Worm (Caenorhabditis elegans) whole organism, mixed stage, embryonic: Measurements from ENCODE around the gene F26A1.3.
A peak's percentile ranks its signal among the peaks of the same experiment; 100 is the strongest.

ENCODE experiments used
- M03D4.4 ChIP-seq: sonication (generic microtip); optimal IDR thresholded peaks from 2 replicates; lab custom pipeline; 2017; ENCODE audit warnings: mild to moderate bottlenecking, missing genetic modification characterization, missing compliant biosample characterization
- bed-3 ChIP-seq: fragments of 200-800 bp; sonication (Bioruptor generic); optimal IDR thresholded peaks from 3 replicates; lab custom pipeline; 2018; ENCODE audit warnings: mild to moderate bottlenecking, missing genetic modification characterization, moderate library complexity, missing compliant biosample characterization
- ceh-39 ChIP-seq: fragments of 150-350 bp; optimal IDR thresholded peaks from 2 replicates; lab custom pipeline; 2014; ENCODE audit warnings: missing biosample characterization, missing genetic modification characterization
- ceh-43 ChIP-seq: fragments of 200-800 bp; sonication (Bioruptor generic); optimal IDR thresholded peaks from 2 replicates; lab custom pipeline; 2018; ENCODE audit warnings: mild to moderate bottlenecking, missing genetic modification characterization, moderate library complexity, missing compliant biosample characterization
- cnd-1 ChIP-seq: fragments of 200-800 bp; sonication (Bioruptor generic); optimal IDR thresholded peaks from 2 replicates; lab custom pipeline; 2018; ENCODE audit warnings: mild to moderate bottlenecking, missing genetic modification characterization, missing compliant biosample characterization
- elt-3 ChIP-seq: fragments of 150-350 bp; optimal IDR thresholded peaks from 2 replicates; lab custom pipeline; 2014; ENCODE audit warnings: missing biosample characterization, missing genetic modification characterization
- flh-1 ChIP-seq: fragments of 200-800 bp; sonication (Bioruptor generic); optimal IDR thresholded peaks from 2 replicates; lab custom pipeline; 2018; ENCODE audit warnings: mild to moderate bottlenecking, missing genetic modification characterization, moderate library complexity, missing compliant biosample characterization
- ham-2 ChIP-seq: fragments of 200-800 bp; sonication (Bioruptor generic); optimal IDR thresholded peaks from 2 replicates; lab custom pipeline; 2018; ENCODE audit warnings: mild to moderate bottlenecking, missing genetic modification characterization, missing compliant biosample characterization
- hlh-1 ChIP-seq: fragments of 150-350 bp; optimal IDR thresholded peaks from 2 replicates; lab custom pipeline; 2014; ENCODE audit warnings: missing biosample characterization, missing genetic modification reagents, missing genetic modification characterization
- lin-13 ChIP-seq: fragments of 150-350 bp; optimal IDR thresholded peaks from 2 replicates; lab custom pipeline; 2014; ENCODE audit warnings: missing biosample characterization, missing genetic modification characterization
- lin-32 ChIP-seq: fragments of 200-800 bp; sonication (Bioruptor generic); optimal IDR thresholded peaks from 2 replicates; lab custom pipeline; 2018; ENCODE audit warnings: mild to moderate bottlenecking, missing genetic modification characterization, missing compliant biosample characterization
- mep-1 ChIP-seq: fragments of 150-350 bp; optimal IDR thresholded peaks from 2 replicates; lab custom pipeline; 2017; ENCODE audit warnings: missing biosample characterization, missing genetic modification reagents, missing genetic modification characterization, inconsistent platforms
- mls-2 ChIP-seq: sonication (generic microtip); optimal IDR thresholded peaks from 2 replicates; lab custom pipeline; 2016; ENCODE audit warnings: mild to moderate bottlenecking, missing genetic modification characterization, moderate library complexity, missing compliant biosample characterization
- nhr-2 ChIP-seq: fragments of 150-350 bp; optimal IDR thresholded peaks from 2 replicates; lab custom pipeline; 2014; ENCODE audit warnings: missing biosample characterization, missing genetic modification characterization
- nhr-237 ChIP-seq: fragments of 150-350 bp; optimal IDR thresholded peaks from 2 replicates; lab custom pipeline; 2014; ENCODE audit warnings: missing biosample characterization, missing genetic modification characterization
- nhr-28 ChIP-seq: fragments of 150-350 bp; optimal IDR thresholded peaks from 2 replicates; lab custom pipeline; 2014; ENCODE audit warnings: missing biosample characterization, missing genetic modification characterization
- nhr-76 ChIP-seq: sonication (generic microtip); optimal IDR thresholded peaks from 2 replicates; lab custom pipeline; 2017; ENCODE audit warnings: missing biosample characterization, missing genetic modification characterization
- pha-4 ChIP-seq: fragments of 150-350 bp; optimal IDR thresholded peaks from 2 replicates; lab custom pipeline; 2018; ENCODE audit warnings: missing biosample characterization, missing genetic modification reagents, missing genetic modification characterization
- sem-2 ChIP-seq: fragments of 200-800 bp; sonication (Bioruptor generic); optimal IDR thresholded peaks from 2 replicates; lab custom pipeline; 2018; ENCODE audit warnings: mild to moderate bottlenecking, missing genetic modification characterization, missing compliant biosample characterization
- snpc-4 ChIP-seq: fragments of 150-350 bp; optimal IDR thresholded peaks from 2 replicates; lab custom pipeline; 2014; ENCODE audit warnings: missing biosample characterization, missing genetic modification characterization
- sptf-1 ChIP-seq: sonication (generic microtip); optimal IDR thresholded peaks from 2 replicates; lab custom pipeline; 2017; ENCODE audit warnings: mild to moderate bottlenecking, missing genetic modification characterization, moderate library complexity, missing compliant biosample characterization
- tbx-8 ChIP-seq: fragments of 200-800 bp; sonication (Bioruptor generic); optimal IDR thresholded peaks from 2 replicates; lab custom pipeline; 2018; ENCODE audit warnings: mild to moderate bottlenecking, missing genetic modification characterization, moderate library complexity, missing compliant biosample characterization
- unc-120 ChIP-seq: sonication (generic microtip); optimal IDR thresholded peaks from 2 replicates; lab custom pipeline; 2017; ENCODE audit warnings: missing genetic modification characterization, missing compliant biosample characterization; ENCODE audit not compliant: poor library complexity, severe bottlenecking
- unc-39 ChIP-seq: fragments of 150-350 bp; optimal IDR thresholded peaks from 2 replicates; lab custom pipeline; 2014; ENCODE audit warnings: missing biosample characterization, missing genetic modification characterization
- unc-62 ChIP-seq: fragments of 150-350 bp; optimal IDR thresholded peaks from 2 replicates; lab custom pipeline; 2014; ENCODE audit warnings: missing biosample characterization, missing genetic modification reagents, missing genetic modification characterization
- zip-8 ChIP-seq: fragments of 150-350 bp; optimal IDR thresholded peaks from 2 replicates; lab custom pipeline; 2014; ENCODE audit warnings: missing biosample characterization, missing genetic modification characterization
- ztf-11 ChIP-seq: fragments of 150-350 bp; optimal IDR thresholded peaks from 2 replicates; lab custom pipeline; 2014; ENCODE audit warnings: missing biosample characterization, missing genetic modification characterization

The F26A1.3 gene

DNA sequence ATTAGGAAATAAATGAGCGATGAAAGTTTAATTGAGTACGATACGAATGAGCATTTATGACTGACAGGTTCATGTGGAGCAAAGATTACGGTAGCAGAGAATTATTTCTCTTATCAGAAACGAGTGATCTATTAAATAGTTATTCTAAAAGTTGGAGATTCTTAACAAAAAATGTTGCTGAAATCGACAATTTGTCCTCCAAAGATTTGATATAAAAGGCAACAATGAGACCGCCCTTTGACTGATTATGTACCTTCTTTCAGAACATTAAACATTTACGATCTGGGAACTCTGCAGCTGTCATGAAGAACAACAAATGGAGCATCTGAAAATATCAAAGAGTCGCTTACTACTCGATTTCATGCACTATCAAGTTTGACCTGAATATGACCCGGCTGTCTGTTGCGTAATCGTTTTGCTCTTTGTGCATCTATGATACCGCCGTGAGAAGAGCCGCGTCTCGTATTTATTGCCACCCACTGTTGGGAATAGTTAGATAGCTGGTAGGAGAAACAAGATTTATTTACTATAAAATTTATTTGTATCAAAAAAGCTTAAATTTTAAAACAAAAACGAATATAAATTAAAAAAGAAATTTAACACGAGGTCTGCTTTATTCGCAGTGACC is 17.1 kb upstream of the F26A1.3 start, which contains the start of gene pal-1:
Gene pal-1, minus strand, starts transcription at position 51 of the 628 bp plus-strand sequence.
- peak; percentile 60 for TF ChIP-seq zip-8 (tag; lab: Kevin White, UChicago)
- TF ChIP-seq bed-3 (GFP tag; lab: Kevin White, UChicago) = no peak
- peak; percentile 53 for TF ChIP-seq nhr-2

DNA sequence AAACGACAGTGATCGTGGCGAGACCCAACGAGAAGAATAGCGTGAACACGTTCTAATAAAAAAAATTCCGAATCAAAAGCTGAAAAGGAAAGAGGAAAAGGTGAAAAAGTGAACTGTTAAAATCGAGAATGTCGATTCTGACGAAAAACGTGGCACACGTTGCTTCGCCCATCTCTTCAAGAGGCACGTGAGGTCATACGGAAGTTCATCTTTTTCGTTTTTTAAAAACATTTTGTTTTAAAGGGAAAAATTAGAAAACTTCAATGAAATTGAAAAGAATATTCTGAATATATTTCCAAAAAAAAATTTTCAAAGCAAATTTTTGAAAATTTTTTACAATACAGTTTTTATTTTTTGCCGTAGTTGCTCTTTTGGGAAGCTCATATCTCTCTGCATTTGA is 15.5 kb upstream of the F26A1.3 start, which contains the start of gene C38D4.7:
Gene C38D4.7, minus strand, starts transcription at position 101 of the 400 bp plus-strand sequence.
- TF ChIP-seq nhr-76 (tag; lab: Kevin White, UChicago) (no peak), sem-2 (no peak), cnd-1 (tag; lab: Kevin White, UChicago) (no peak), mep-1 (tag; lab: Kevin White, UChicago) (no peak), nhr-237 (tag; lab: Kevin White, UChicago) (no peak), mls-2 (tag; lab: Kevin White, UChicago) (no peak), ztf-11 (no peak), hlh-1 (tag; lab: Kevin White, UChicago) (no peak), snpc-4 (tag; lab: Kevin White, UChicago) (no peak), M03D4.4 (tag; lab: Kevin White, UChicago) (no peak), ham-2 (GFP tag; lab: Kevin White, UChicago) (no peak), lin-13 (tag; lab: Kevin White, UChicago) (no peak), pha-4 (no peak), ceh-43 (no peak), nhr-28 (no peak)

DNA sequence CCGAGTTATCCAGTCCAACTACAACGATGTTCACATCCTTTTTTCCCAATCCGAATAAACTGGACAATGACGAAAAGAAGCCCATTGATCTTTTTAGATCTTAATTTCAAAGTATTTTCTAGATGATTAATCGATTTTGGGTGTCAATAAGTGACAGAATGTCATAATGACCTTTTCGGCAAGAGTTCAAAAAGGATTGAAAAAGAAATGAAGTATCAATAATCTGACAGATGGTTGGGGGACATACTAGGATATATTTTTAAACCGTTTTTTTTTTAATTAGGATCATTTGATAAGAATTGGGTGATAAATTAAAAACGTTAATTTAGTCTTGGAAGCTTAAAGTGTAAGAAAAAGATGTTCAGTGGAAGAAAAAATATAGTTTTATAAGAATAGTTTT is 12.0 kb upstream of the F26A1.3 start, which contains the start of gene arl-6:
Gene arl-6, minus strand, starts transcription at position 101 of the 400 bp plus-strand sequence.
- TF ChIP-seq hlh-1 (tag; lab: Kevin White, UChicago) = no peak

DNA sequence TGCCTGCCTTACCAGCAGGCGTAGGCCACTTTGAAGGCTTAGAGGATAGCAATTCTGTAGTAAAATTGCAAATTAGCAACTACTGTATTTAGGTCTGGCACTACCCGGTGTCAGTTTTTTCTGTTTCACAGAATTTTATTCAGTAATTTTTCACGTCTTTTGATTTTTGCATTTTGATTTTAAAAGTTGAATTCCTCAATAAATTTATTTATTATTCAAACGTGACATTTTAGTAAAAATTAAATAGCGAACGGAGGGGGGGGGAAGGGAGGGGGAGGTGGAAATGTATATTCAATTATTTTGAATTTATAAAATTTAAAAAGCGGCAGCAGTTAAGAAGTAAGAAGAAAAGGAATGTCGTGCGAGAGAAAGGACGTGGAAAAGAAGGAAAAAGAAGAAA is 9.5 kb upstream of the F26A1.3 start, which contains the start of gene F26A1.4:
Gene F26A1.4, plus strand, starts transcription at position 301 of the 400 bp plus-strand sequence.
- TF ChIP-seq sem-2 (no peak), sptf-1 (tag; lab: Kevin White, UChicago) (no peak), bed-3 (GFP tag; lab: Kevin White, UChicago) (no peak), nhr-76 (tag; lab: Kevin White, UChicago) (no peak), nhr-237 (tag; lab: Kevin White, UChicago) (no peak), lin-32 (GFP tag; lab: Kevin White, UChicago) (no peak), lin-13 (tag; lab: Kevin White, UChicago) (no peak), cnd-1 (tag; lab: Kevin White, UChicago) (no peak), flh-1 (GFP tag; lab: Kevin White, UChicago) (no peak), tbx-8 (no peak)

DNA sequence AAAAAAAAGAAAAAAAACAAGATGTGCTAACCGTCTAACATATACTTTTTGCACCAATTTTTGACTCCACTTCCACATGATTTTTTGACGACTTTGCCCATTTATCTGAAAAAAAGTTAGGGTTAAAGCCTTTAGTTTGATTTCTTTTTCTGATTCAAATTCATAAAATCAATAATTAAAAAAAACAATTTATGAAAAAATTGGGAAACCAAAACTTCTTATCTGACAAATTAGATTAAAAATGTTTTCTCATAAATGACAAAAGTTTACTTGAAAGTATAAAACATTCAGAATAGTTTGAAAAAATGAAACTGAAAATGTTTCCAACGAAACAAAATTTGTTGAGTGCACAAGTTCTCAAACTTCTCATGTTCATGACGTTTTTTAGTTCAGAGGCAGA is 6.9 kb upstream of the F26A1.3 start, which contains the start of gene F26A1.7:
Gene F26A1.7, minus strand, starts transcription at position 101 of the 400 bp plus-strand sequence.
- TF ChIP-seq pha-4 = no peak
- no peak for TF ChIP-seq nhr-76 (tag; lab: Kevin White, UChicago)
- TF ChIP-seq cnd-1 (tag; lab: Kevin White, UChicago) = no peak
- no peak for TF ChIP-seq nhr-2
- no peak for TF ChIP-seq unc-39 (tag; lab: Kevin White, UChicago)
- no peak for TF ChIP-seq M03D4.4 (tag; lab: Kevin White, UChicago)
- TF ChIP-seq tbx-8 = no peak
- no peak for TF ChIP-seq unc-120 (tag; lab: Kevin White, UChicago)
- no peak for TF ChIP-seq snpc-4 (tag; lab: Kevin White, UChicago)
- no peak for TF ChIP-seq ceh-39 (tag; lab: Kevin White, UChicago)
- TF ChIP-seq elt-3 = no peak
- no peak for TF ChIP-seq ceh-43
- TF ChIP-seq, all 35 proteins: peak for 0

DNA sequence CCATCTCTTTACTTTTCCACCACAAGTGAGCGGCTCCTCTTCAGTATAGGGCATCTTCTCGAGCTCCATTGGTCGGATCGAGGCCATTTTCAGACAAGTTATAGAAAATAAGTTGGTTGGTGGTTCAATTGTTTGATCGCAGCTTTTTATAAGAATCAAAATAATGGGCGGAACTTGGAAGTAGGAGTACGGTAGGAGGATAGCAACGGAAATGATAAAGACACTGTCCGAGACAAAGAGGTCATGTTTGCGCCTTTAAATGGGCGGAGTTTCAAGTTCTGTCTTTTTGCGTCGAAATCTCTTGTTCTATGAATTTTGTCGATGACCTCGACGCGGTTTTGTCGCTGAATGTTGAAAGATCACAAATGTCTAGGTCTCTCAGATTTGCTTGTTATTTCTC is 4.6 kb upstream of the F26A1.3 start, which contains the start of gene F26A1.8:
Gene F26A1.8, minus strand, starts transcription at position 101 of the 400 bp plus-strand sequence.
- no peak for TF ChIP-seq lin-13 (tag; lab: Kevin White, UChicago)
- no peak for TF ChIP-seq ham-2 (GFP tag; lab: Kevin White, UChicago)
- no peak for TF ChIP-seq ceh-43
- TF ChIP-seq unc-62 (GFP tag; lab: Kevin White, UChicago) = no peak
- TF ChIP-seq nhr-2 = no peak
- no peak for TF ChIP-seq tbx-8
